Fruit fly (Drosophila melanogaster) whole organism, pupa: Measurements from ENCODE around the gene CG9372.

ENCODE experiments used
- CG10348 ChIP-seq: fragments of 200-800 bp; sonication (Bioruptor generic); IDR thresholded peaks from 2 replicates; pipeline ENCODE4 v1.3.6; 2022; ENCODE audit warnings: missing biosample characterization, missing genetic modification characterization
- CG13204 ChIP-seq: fragments of 200-800 bp; sonication (Bioruptor generic); optimal IDR thresholded peaks from 2 replicates; lab custom pipeline; 2018; ENCODE audit warnings: missing biosample characterization, mild to moderate bottlenecking, missing genetic modification characterization, moderate library complexity
- CG17806 ChIP-seq: fragments of 200-800 bp; sonication (Bioruptor generic); optimal IDR thresholded peaks from 2 replicates; lab custom pipeline; 2018; ENCODE audit warnings: missing biosample characterization, mild to moderate bottlenecking, missing genetic modification characterization, moderate library complexity
- CG34367 ChIP-seq: fragments of 200-800 bp; sonication (Bioruptor generic); optimal IDR thresholded peaks from 2 replicates; lab custom pipeline; 2018; ENCODE audit warnings: missing biosample characterization, mild to moderate bottlenecking, missing genetic modification characterization
- CG8159 ChIP-seq: fragments of 200-800 bp; sonication (Bioruptor generic); optimal IDR thresholded peaks from 3 replicates; lab custom pipeline; 2018; ENCODE audit warnings: missing biosample characterization, mild to moderate bottlenecking, missing genetic modification characterization, moderate library complexity
- CG8301 ChIP-seq: fragments of 200-800 bp; sonication (Bioruptor generic); optimal IDR thresholded peaks from 2 replicates; lab custom pipeline; 2018; ENCODE audit warnings: missing biosample characterization, mild to moderate bottlenecking, missing genetic modification characterization
- Ets98B ChIP-seq: fragments of 200-800 bp; sonication (Bioruptor generic); IDR thresholded peaks from 2 replicates; pipeline ENCODE4 v1.3.6; 2022; ENCODE audit warnings: missing biosample characterization, missing genetic modification characterization
- Pif1A ChIP-seq: fragments of 200-800 bp; sonication (Bioruptor generic); optimal IDR thresholded peaks from 3 replicates; lab custom pipeline; 2016; ENCODE audit warnings: missing biosample characterization, missing genetic modification characterization
- Snoo ChIP-seq: fragments of 200-800 bp; sonication (Bioruptor generic); optimal IDR thresholded peaks from 3 replicates; lab custom pipeline; 2017; ENCODE audit warnings: missing biosample characterization, mild to moderate bottlenecking, missing genetic modification characterization, inconsistent platforms
- fd96Ca ChIP-seq: fragments of 200-800 bp; sonication (Bioruptor generic); IDR thresholded peaks from 3 replicates; pipeline ENCODE4 v1.3.6; 2022; ENCODE audit warnings: missing biosample characterization, missing genetic modification characterization
- gl ChIP-seq: fragments of 200-800 bp; sonication (Bioruptor generic); optimal IDR thresholded peaks from 2 replicates; lab custom pipeline; 2018; ENCODE audit warnings: missing biosample characterization, mild to moderate bottlenecking, missing genetic modification characterization

- TF ChIP-seq CG17806 (tag; lab: Kevin White, UChicago) (no peak), gl (tag; lab: Kevin White, UChicago) (no peak), CG8301 (tag; lab: Kevin White, UChicago) (no peak), CG8159 (no peak), Pif1A (no peak), Ets98B (GFP tag; lab: Robert Waterston, UW) (no peak), fd96Ca (GFP tag; lab: Robert Waterston, UW) (no peak), CG13204 (GFP tag; lab: Kevin White, UChicago) (no peak), CG10348 (GFP tag; lab: Robert Waterston, UW) (no peak), CG34367 (tag; lab: Kevin White, UChicago) (no peak), Snoo (no peak)
These were observed 21.6 kb upstream of the CG9372 start, which contains the start of gene Shal for dm6 chr3L:19584369-19584915.
